Worm (Caenorhabditis elegans): ENCODE results near the gene cyp-35C1.

DNA sequence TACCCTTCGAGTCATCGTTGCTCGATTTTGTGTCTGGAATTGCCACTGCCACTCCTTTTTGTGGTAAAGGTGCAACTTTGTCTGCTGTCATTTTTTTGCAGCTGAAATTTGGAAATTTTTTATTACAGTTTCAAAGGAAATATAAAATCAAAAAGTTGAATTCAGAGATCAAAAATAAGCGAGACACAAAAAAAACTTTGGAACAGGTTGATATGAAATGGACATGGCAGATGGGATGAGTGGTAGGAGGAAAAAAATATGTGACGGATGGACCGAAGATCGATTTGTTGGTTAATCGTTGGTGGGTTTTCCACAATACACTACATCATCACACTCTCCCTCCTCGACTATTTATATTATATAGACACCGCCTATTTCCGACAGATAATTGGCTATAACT lies 36.3 kb upstream of the cyp-35C1 start, which contains the start of gene R10D12.1:
- TF ChIP-seq fkh-4 (tag; optimal IDR thresholded peaks at IDR 0.05; ENCODE audit: borderline replicate concordance) (no peak), pqm-1 (tag; optimal IDR thresholded peaks at IDR 0.05) (no peak), ama-1 (optimal IDR thresholded peaks at IDR 0.05) (peak; percentile 30), unc-130 (tag; optimal IDR thresholded peaks at IDR 0.05) (no peak), nhr-85 (tag) (no peak), alr-1 (tag; optimal IDR thresholded peaks at IDR 0.05; ENCODE audit: borderline replicate concordance) (no peak), vab-15 (tag; optimal IDR thresholded peaks at IDR 0.05) (no peak), nhr-11 (tag; optimal IDR thresholded peaks at IDR 0.05) (no peak), nhr-237 (tag; optimal IDR thresholded peaks at IDR 0.05) (no peak), unc-98 (GFP tag; IDR thresholded peaks at IDR 0.05) (no peak)

Measured in whole organism, L1 larva.